Fruit fly (Drosophila melanogaster) whole organism, embryonic: ENCODE measurements around the gene Efr.

Experiments
- CG10147 ChIP-seq: fragments of 200-800 bp; sonication (Bioruptor generic); optimal IDR thresholded peaks from 2 replicates; lab custom pipeline; 2019; ENCODE audit warnings: missing biosample characterization, mild to moderate bottlenecking, missing genetic modification characterization, moderate library complexity
- CG10543 ChIP-seq: fragments of 200-800 bp; sonication (Bioruptor generic); optimal IDR thresholded peaks from 3 replicates; lab custom pipeline; 2017; ENCODE audit warnings: missing biosample characterization, mild to moderate bottlenecking, missing genetic modification characterization, moderate library complexity
- CG11398 ChIP-seq: fragments of 200-800 bp; sonication (Bioruptor generic); optimal IDR thresholded peaks from 2 replicates; lab custom pipeline; 2016; ENCODE audit warnings: missing biosample characterization, missing genetic modification characterization
- CG11456 ChIP-seq: fragments of 200-800 bp; sonication (Bioruptor generic); IDR thresholded peaks from 3 replicates; pipeline ENCODE4 v1.3.6; 2022; ENCODE audit warnings: missing biosample characterization, missing genetic modification characterization
- CG1233 ChIP-seq: fragments of 200-800 bp; sonication (Bioruptor generic); optimal IDR thresholded peaks from 4 replicates; lab custom pipeline; 2018; ENCODE audit warnings: missing biosample characterization, mild to moderate bottlenecking, missing genetic modification characterization
- CG12391 ChIP-seq: fragments of 200-800 bp; sonication (Bioruptor generic); optimal IDR thresholded peaks from 3 replicates; lab custom pipeline; 2018; ENCODE audit warnings: missing biosample characterization, mild to moderate bottlenecking, missing genetic modification characterization, moderate library complexity
- CG13296 ChIP-seq: fragments of 200-800 bp; sonication (Bioruptor generic); optimal IDR thresholded peaks from 3 replicates; lab custom pipeline; 2018; ENCODE audit warnings: missing biosample characterization, mild to moderate bottlenecking, missing genetic modification characterization
- CG15479 ChIP-seq: fragments of 200-800 bp; sonication (Bioruptor generic); optimal IDR thresholded peaks from 3 replicates; lab custom pipeline; 2019; ENCODE audit warnings: missing biosample characterization, mild to moderate bottlenecking, missing genetic modification characterization, moderate library complexity
- CG1603 ChIP-seq: fragments of 200-800 bp; sonication (Bioruptor generic); optimal IDR thresholded peaks from 2 replicates; lab custom pipeline; 2019; ENCODE audit warnings: missing biosample characterization, mild to moderate bottlenecking, missing genetic modification characterization, moderate library complexity
- CG2129 ChIP-seq: fragments of 200-800 bp; sonication (Bioruptor generic); IDR thresholded peaks from 2 replicates; pipeline ENCODE4 v1.3.6; 2022; ENCODE audit warnings: missing biosample characterization, missing genetic modification characterization; ENCODE audit not compliant: partially characterized antibody
- CG32767 ChIP-seq: fragments of 200-800 bp; sonication (Bioruptor generic); IDR thresholded peaks from 2 replicates; pipeline ENCODE4 v1.3.6; 2022; ENCODE audit warnings: missing biosample characterization, missing genetic modification characterization
- CG34422 ChIP-seq: fragments of 200-800 bp; sonication (Bioruptor generic); IDR thresholded peaks from 3 replicates; pipeline ENCODE4 v1.3.6; 2022; ENCODE audit warnings: missing biosample characterization, missing genetic modification characterization
- CG3726 ChIP-seq: fragments of 200-800 bp; sonication (Bioruptor generic); IDR thresholded peaks from 3 replicates; pipeline ENCODE4, ENCODE4 v1.3.6; 2022; ENCODE audit warnings: missing biosample characterization, missing genetic modification characterization
- CG3995 ChIP-seq: fragments of 200-800 bp; sonication (Bioruptor generic); optimal IDR thresholded peaks from 3 replicates; lab custom pipeline; 2016; ENCODE audit warnings: missing biosample characterization, missing genetic modification characterization
- CG6854 ChIP-seq: fragments of 200-800 bp; sonication (Bioruptor generic); optimal IDR thresholded peaks from 3 replicates; lab custom pipeline; 2017; ENCODE audit warnings: missing biosample characterization, mild to moderate bottlenecking, missing genetic modification characterization
- CG7786 ChIP-seq: fragments of 200-800 bp; sonication (Bioruptor generic); optimal IDR thresholded peaks from 2 replicates; lab custom pipeline; 2016; ENCODE audit warnings: missing biosample characterization, missing genetic modification characterization
- CG7839 ChIP-seq: fragments of 200-800 bp; sonication (Bioruptor generic); optimal IDR thresholded peaks from 3 replicates; lab custom pipeline; 2018; ENCODE audit warnings: missing biosample characterization, mild to moderate bottlenecking, missing genetic modification characterization, moderate library complexity
- CG7987 ChIP-seq: fragments of 200-800 bp; sonication (Bioruptor generic); optimal IDR thresholded peaks from 2 replicates; lab custom pipeline; 2018; ENCODE audit warnings: missing biosample characterization, mild to moderate bottlenecking, missing genetic modification characterization, moderate library complexity
- CG9797 ChIP-seq: fragments of 200-800 bp; sonication (Bioruptor generic); optimal IDR thresholded peaks from 3 replicates; lab custom pipeline; 2018; ENCODE audit warnings: missing biosample characterization, mild to moderate bottlenecking, missing genetic modification characterization
- Dfd ChIP-seq, 2 experiments: fragments of >200 bp; optimal IDR thresholded peaks; 2 replicates each; lab custom pipeline; 2017; ENCODE audit warnings: missing biosample characterization in 2 of 2, missing genetic modification characterization in 2 of 2
- Dll ChIP-seq: fragments of 200-800 bp; sonication (Bioruptor generic); IDR thresholded peaks from 4 replicates; pipeline ENCODE4 v1.3.6; 2022; ENCODE audit warnings: missing biosample characterization, missing genetic modification characterization; ENCODE audit not compliant: partially characterized antibody
- Fer1 ChIP-seq: fragments of 200-800 bp; sonication (Bioruptor generic); optimal IDR thresholded peaks from 2 replicates; lab custom pipeline; 2017; ENCODE audit warnings: missing biosample characterization, mild to moderate bottlenecking, missing genetic modification characterization
- Gsc ChIP-seq: fragments of 200-800 bp; sonication (Bioruptor generic); IDR thresholded peaks from 2 replicates; pipeline ENCODE4 v1.3.6; 2022; ENCODE audit warnings: missing biosample characterization, missing genetic modification characterization
- H15 ChIP-seq: fragments of 200-800 bp; sonication (Bioruptor generic); IDR thresholded peaks from 3 replicates; pipeline ENCODE4 v1.3.6; 2022; ENCODE audit warnings: missing biosample characterization, missing genetic modification characterization
- MESR4 ChIP-seq: fragments of 200-800 bp; sonication (Bioruptor generic); optimal IDR thresholded peaks from 2 replicates; lab custom pipeline; 2018; ENCODE audit warnings: missing biosample characterization, mild to moderate bottlenecking, missing genetic modification characterization, moderate library complexity
- Nf-YC ChIP-seq: fragments of 200-800 bp; optimal IDR thresholded peaks from 3 replicates; lab custom pipeline; 2019; ENCODE audit warnings: missing biosample characterization, mild to moderate bottlenecking, missing genetic modification characterization, moderate library complexity
- Poxn ChIP-seq: fragments of 200-800 bp; sonication (Bioruptor generic); IDR thresholded peaks from 2 replicates; pipeline ENCODE4 v1.3.6; 2022; ENCODE audit warnings: missing biosample characterization, missing genetic modification characterization
- Ravus ChIP-seq: fragments of 200-800 bp; sonication (Bioruptor generic); IDR thresholded peaks from 2 replicates; pipeline ENCODE4 v1.3.6; 2022; ENCODE audit warnings: missing biosample characterization, missing genetic modification characterization
- Spps ChIP-seq: fragments of 200-800 bp; sonication (Bioruptor generic); optimal IDR thresholded peaks from 2 replicates; lab custom pipeline; 2018; ENCODE audit warnings: missing biosample characterization, mild to moderate bottlenecking, missing genetic modification characterization
- Sry-δ ChIP-seq: fragments of 200-800 bp; sonication (Bioruptor generic); optimal IDR thresholded peaks from 2 replicates; lab custom pipeline; 2016; ENCODE audit warnings: missing biosample characterization, missing genetic modification characterization
- Trl ChIP-seq, 3 experiments: fragments of >200 bp in 2 of 3; fragments of 200-800 bp in 1 of 3; sonication (Bioruptor generic) in 1 of 3; optimal IDR thresholded peaks; 2 replicates in 1 of 3; 3 replicates in 2 of 3; lab custom pipeline; 2016 to 2017; ENCODE audit warnings: missing biosample characterization in 1 of 3, missing genetic modification characterization in 1 of 3
- abd-A ChIP-seq: fragments of 200-800 bp; sonication (Bioruptor generic); optimal IDR thresholded peaks from 3 replicates; lab custom pipeline; 2019; ENCODE audit warnings: missing biosample characterization, mild to moderate bottlenecking, missing genetic modification characterization, moderate library complexity
- ase ChIP-seq: fragments of 200-800 bp; sonication (Bioruptor generic); IDR thresholded peaks from 3 replicates; pipeline ENCODE4 v1.3.6; 2022; ENCODE audit warnings: missing biosample characterization, missing genetic modification characterization
- az2 ChIP-seq: fragments of 200-800 bp; sonication (Bioruptor generic); optimal IDR thresholded peaks from 3 replicates; lab custom pipeline; 2016; ENCODE audit warnings: missing biosample characterization, missing genetic modification characterization
- cato ChIP-seq: fragments of 200-800 bp; sonication (Bioruptor generic); optimal IDR thresholded peaks from 2 replicates; lab custom pipeline; 2016; ENCODE audit warnings: missing biosample characterization, missing genetic modification characterization, borderline replicate concordance
- cg ChIP-seq: fragments of 200-800 bp; sonication (Bioruptor generic); optimal IDR thresholded peaks from 3 replicates; lab custom pipeline; 2019; ENCODE audit warnings: missing biosample characterization, mild to moderate bottlenecking, missing genetic modification characterization, moderate library complexity
- danr ChIP-seq: fragments of 200-800 bp; sonication (Bioruptor generic); IDR thresholded peaks from 2 replicates; pipeline ENCODE4 v1.3.6; 2022; ENCODE audit warnings: missing biosample characterization, missing genetic modification characterization
- ftz-f1 ChIP-seq: fragments of 200-800 bp; sonication (Bioruptor generic); optimal IDR thresholded peaks from 2 replicates; lab custom pipeline; 2016; ENCODE audit warnings: missing biosample characterization, missing genetic modification characterization
- gt ChIP-seq: fragments of 200-800 bp; sonication (Bioruptor generic); IDR thresholded peaks from 2 replicates; pipeline ENCODE4 v1.3.6; 2022; ENCODE audit warnings: missing biosample characterization, missing genetic modification characterization
- hbn ChIP-seq: fragments of 200-800 bp; sonication (Bioruptor generic); IDR thresholded peaks from 2 replicates; pipeline ENCODE4 v1.3.6; 2022; ENCODE audit warnings: missing biosample characterization, missing genetic modification characterization; ENCODE audit not compliant: partially characterized antibody
- ken ChIP-seq: fragments of 200-800 bp; sonication (Bioruptor generic); IDR thresholded peaks from 3 replicates; pipeline ENCODE4 v1.3.6; 2022; ENCODE audit warnings: missing biosample characterization, missing genetic modification characterization
- lab ChIP-seq: fragments of 200-800 bp; sonication (Bioruptor generic); optimal IDR thresholded peaks from 3 replicates; lab custom pipeline; 2017; ENCODE audit warnings: missing biosample characterization, missing genetic modification characterization, mild to moderate bottlenecking, moderate library complexity, missing genetic modification reagents
- oc ChIP-seq: fragments of 200-800 bp; sonication (Bioruptor generic); optimal IDR thresholded peaks from 2 replicates; lab custom pipeline; 2018; ENCODE audit warnings: missing biosample characterization, mild to moderate bottlenecking, missing genetic modification characterization, moderate library complexity
- org-1 ChIP-seq: fragments of 200-800 bp; sonication (Bioruptor generic); optimal IDR thresholded peaks from 2 replicates; lab custom pipeline; 2017; ENCODE audit warnings: missing biosample characterization, missing genetic modification characterization
- pb ChIP-seq: fragments of 200-800 bp; sonication (Bioruptor generic); optimal IDR thresholded peaks from 3 replicates; lab custom pipeline; 2016; ENCODE audit warnings: missing biosample characterization, missing genetic modification characterization
- prd ChIP-seq, 3 experiments: fragments of >200 bp in 2 of 3; fragments of 200-800 bp in 1 of 3; sonication (Bioruptor generic) in 1 of 3; optimal IDR thresholded peaks in 2 of 3; IDR thresholded peaks in 1 of 3; 2 replicates in 2 of 3; 3 replicates in 1 of 3; pipeline versions ENCODE4 v1.3.6 to Lab custom; 2017 to 2022; ENCODE audit warnings: missing biosample characterization in 1 of 3, missing genetic modification characterization in 1 of 3
- scrt ChIP-seq: fragments of 200-800 bp; sonication (Bioruptor generic); optimal IDR thresholded peaks from 2 replicates; lab custom pipeline; 2018; ENCODE audit warnings: missing biosample characterization, mild to moderate bottlenecking, missing genetic modification characterization, moderate library complexity
- tgo ChIP-seq: fragments of 200-800 bp; sonication (Bioruptor generic); IDR thresholded peaks from 3 replicates; pipeline ENCODE4 v1.3.6; 2022; ENCODE audit warnings: missing biosample characterization, missing genetic modification characterization
- zen2 ChIP-seq: fragments of 200-800 bp; sonication (Bioruptor generic); IDR thresholded peaks from 3 replicates; pipeline ENCODE4 v1.3.6; 2022; ENCODE audit warnings: missing biosample characterization, missing genetic modification characterization; ENCODE audit not compliant: partially characterized antibody

Gene Efr

dm6 chrX:6219845-6220345, at the start of gene Efr:
Efr (plus strand) TSS chrX:6219957.
- TF ChIP-seq gt = no peak
- no peak for TF ChIP-seq danr
- peak; percentile 16 for TF ChIP-seq Nf-YC
- TF ChIP-seq CG12391 (tag; lab: Kevin White, UChicago) = no peak
- TF ChIP-seq ftz-f1 (GFP tag; lab: Kevin White, UChicago) = peak; percentile 99
- peak; percentile 10 for TF ChIP-seq CG15479 (GFP tag; lab: Kevin White, UChicago)
- TF ChIP-seq CG1603 (tag; lab: Kevin White, UChicago) = no peak
- no peak for TF ChIP-seq az2 (GFP tag; lab: Kevin White, UChicago)
- no peak for TF ChIP-seq ken (GFP tag; lab: Robert Waterston, UW)
- TF ChIP-seq oc (tag; lab: Kevin White, UChicago) = no peak
- no peak for TF ChIP-seq ase (GFP tag; lab: Robert Waterston, UW)
- TF ChIP-seq Ravus (GFP tag; lab: Robert Waterston, UW) = no peak
- no peak for TF ChIP-seq tgo (GFP tag; lab: Robert Waterston, UW)
- peak; percentile 88 for TF ChIP-seq cg (GFP tag; lab: Kevin White, UChicago)
- TF ChIP-seq CG11398 (GFP tag; lab: Kevin White, UChicago) = no peak
- TF ChIP-seq MESR4 (GFP tag; lab: Kevin White, UChicago) = peak; percentile 56
- TF ChIP-seq CG7839 (tag; lab: Kevin White, UChicago) = no peak
- TF ChIP-seq org-1 (GFP tag; lab: Kevin White, UChicago) = no peak
- TF ChIP-seq CG7987 (GFP tag; lab: Kevin White, UChicago) = peak; percentile 8
- peak; percentile 5 for TF ChIP-seq Sry-δ (GFP tag; lab: Kevin White, UChicago)
- no peak for TF ChIP-seq prd (optimal IDR thresholded peaks at IDR 0.05; lab: Kevin White, UChicago)
- TF ChIP-seq prd (GFP tag; IDR thresholded peaks at IDR 0.05; lab: Robert Waterston, UW) = no peak
- TF ChIP-seq Dll (GFP tag; lab: Robert Waterston, UW) = peak; percentile 60; the same call in 2 of the 4 replicates
- peak; percentile 61 for TF ChIP-seq CG10543 (GFP tag; lab: Kevin White, UChicago)
- peak; percentile 10 for TF ChIP-seq CG10147 (GFP tag; lab: Kevin White, UChicago)
- no peak for TF ChIP-seq CG7786 (GFP tag; lab: Kevin White, UChicago)
- peak; percentile 48 for TF ChIP-seq CG9797 (GFP tag; lab: Kevin White, UChicago)
- TF ChIP-seq CG6854 (GFP tag; lab: Kevin White, UChicago) = no peak
- no peak for TF ChIP-seq CG2129 (GFP tag; lab: Robert Waterston, UW)
- peak; percentile 3 for TF ChIP-seq CG1233 (GFP tag; lab: Kevin White, UChicago)
- TF ChIP-seq cato (GFP tag; lab: Kevin White, UChicago) = no peak
- TF ChIP-seq abd-A (tag; lab: Kevin White, UChicago) = peak; percentile 93
- no peak for TF ChIP-seq scrt (GFP tag; lab: Kevin White, UChicago)
- peak; percentile 2 for TF ChIP-seq pb (GFP tag; lab: Kevin White, UChicago)
- no peak for TF ChIP-seq CG11456 (GFP tag; lab: Robert Waterston, UW)
- TF ChIP-seq CG3995 (GFP tag; lab: Kevin White, UChicago) = no peak
- TF ChIP-seq Poxn (GFP tag; lab: Robert Waterston, UW) = no peak
- peak; percentile 15 for TF ChIP-seq Fer1 (GFP tag; lab: Kevin White, UChicago)
- no peak for TF ChIP-seq Dfd (GFP tag; optimal IDR thresholded peaks at IDR 0.05; lab: Kevin White, UChicago)
- no peak for TF ChIP-seq zen2
- TF ChIP-seq hbn (GFP tag; lab: Robert Waterston, UW) = peak; percentile 33; the same call in 1 of the 2 replicates
- no peak for TF ChIP-seq Spps
- TF ChIP-seq H15 (GFP tag; lab: Robert Waterston, UW) = no peak
- no peak for TF ChIP-seq CG3726 (GFP tag; lab: Robert Waterston, UW)
- TF ChIP-seq Gsc (GFP tag; lab: Robert Waterston, UW) = no peak
- TF ChIP-seq Trl (optimal IDR thresholded peaks at IDR 0.05; lab: Kevin White, UChicago) = peak in 1 of 2 experiments; percentile 35
- TF ChIP-seq Trl (GFP tag; optimal IDR thresholded peaks at IDR 0.05; lab: Kevin White, UChicago) = no peak
- peak; percentile 35; the same call in 1 of the 3 replicates for TF ChIP-seq CG34422 (GFP tag; lab: Robert Waterston, UW)
- peak; percentile 31 for TF ChIP-seq CG13296 (GFP tag; lab: Kevin White, UChicago)
- TF ChIP-seq CG32767 = no peak
- peak; percentile 33 for TF ChIP-seq lab
